Fruit fly (Drosophila melanogaster) whole organism, embryonic: ENCODE results near the gene Bug22.

Experiments
- Antp ChIP-seq: fragments of 200-800 bp; sonication (Bioruptor generic); optimal IDR thresholded peaks from 3 replicates; lab custom pipeline; 2016; ENCODE audit warnings: missing biosample characterization, missing genetic modification characterization
- Bteb2 ChIP-seq: fragments of 200-800 bp; sonication (Bioruptor generic); optimal IDR thresholded peaks from 2 replicates; lab custom pipeline; 2016; ENCODE audit warnings: missing biosample characterization, missing genetic modification characterization
- CG10431 ChIP-seq: fragments of 200-800 bp; sonication (Bioruptor generic); optimal IDR thresholded peaks from 3 replicates; lab custom pipeline; 2018; ENCODE audit warnings: missing biosample characterization, mild to moderate bottlenecking, missing genetic modification characterization
- CG11504 ChIP-seq: fragments of 200-800 bp; sonication (Bioruptor generic); optimal IDR thresholded peaks from 3 replicates; lab custom pipeline; 2019; ENCODE audit warnings: missing biosample characterization, mild to moderate bottlenecking, missing genetic modification characterization, moderate library complexity
- CG15011 ChIP-seq: fragments of 200-800 bp; sonication (Bioruptor generic); optimal IDR thresholded peaks from 3 replicates; lab custom pipeline; 2018; ENCODE audit warnings: missing biosample characterization, mild to moderate bottlenecking, missing genetic modification characterization
- CG15073 ChIP-seq: fragments of 200-800 bp; sonication (Bioruptor generic); optimal IDR thresholded peaks from 2 replicates; lab custom pipeline; 2016; ENCODE audit warnings: missing biosample characterization, missing genetic modification characterization
- CG16779 ChIP-seq: fragments of 200-800 bp; sonication (Bioruptor generic); IDR thresholded peaks from 2 replicates; pipeline ENCODE4 v1.3.6; 2022; ENCODE audit warnings: missing biosample characterization, missing genetic modification characterization
- CG16815 ChIP-seq: fragments of 200-800 bp; sonication (Bioruptor generic); optimal IDR thresholded peaks from 3 replicates; lab custom pipeline; 2017; ENCODE audit warnings: missing biosample characterization, mild to moderate bottlenecking, missing genetic modification characterization
- CG32532 ChIP-seq: fragments of 200-800 bp; sonication (Bioruptor generic); IDR thresholded peaks from 2 replicates; pipeline ENCODE4 v1.3.6; 2022; ENCODE audit warnings: missing biosample characterization, missing genetic modification characterization
- CG3407 ChIP-seq: fragments of 200-800 bp; sonication (Bioruptor generic); optimal IDR thresholded peaks from 2 replicates; lab custom pipeline; 2018; ENCODE audit warnings: missing biosample characterization, mild to moderate bottlenecking, missing genetic modification characterization
- CG4730 ChIP-seq: fragments of 200-800 bp; sonication (Bioruptor generic); IDR thresholded peaks from 2 replicates; pipeline ENCODE4 v1.3.6; 2022; ENCODE audit warnings: missing biosample characterization, missing genetic modification characterization
- CG6683 ChIP-seq: fragments of 200-800 bp; sonication (Bioruptor generic); optimal IDR thresholded peaks from 2 replicates; lab custom pipeline; 2017; ENCODE audit warnings: missing biosample characterization, mild to moderate bottlenecking, missing genetic modification characterization, missing genetic modification reagents
- CG7839 ChIP-seq: fragments of 200-800 bp; sonication (Bioruptor generic); optimal IDR thresholded peaks from 3 replicates; lab custom pipeline; 2018; ENCODE audit warnings: missing biosample characterization, mild to moderate bottlenecking, missing genetic modification characterization, moderate library complexity
- CG9437 ChIP-seq: fragments of 200-800 bp; sonication (Bioruptor generic); optimal IDR thresholded peaks from 2 replicates; lab custom pipeline; 2018; ENCODE audit warnings: missing biosample characterization, mild to moderate bottlenecking, missing genetic modification characterization
- Chrac-16 ChIP-seq: fragments of 200-800 bp; sonication (Bioruptor generic); optimal IDR thresholded peaks from 3 replicates; lab custom pipeline; 2016; ENCODE audit warnings: missing biosample characterization, missing genetic modification characterization
- CoRest ChIP-seq: fragments of 200-800 bp; sonication (Bioruptor generic); optimal IDR thresholded peaks from 3 replicates; lab custom pipeline; 2018; ENCODE audit warnings: missing biosample characterization, mild to moderate bottlenecking, missing genetic modification characterization, moderate library complexity
- D ChIP-seq, 2 experiments: fragments of 200-800 bp in 1 of 2; fragments of >200 bp in 1 of 2; sonication (Bioruptor generic) in 1 of 2; optimal IDR thresholded peaks; 2 replicates in 1 of 2; 3 replicates in 1 of 2; lab custom pipeline; 2017; ENCODE audit warnings: mild to moderate bottlenecking in 1 of 2, missing biosample characterization in 1 of 2, missing genetic modification characterization in 1 of 2, missing genetic modification reagents in 1 of 2
- D19A ChIP-seq: fragments of 200-800 bp; optimal IDR thresholded peaks from 3 replicates; lab custom pipeline; 2019; ENCODE audit warnings: missing biosample characterization, mild to moderate bottlenecking, missing genetic modification characterization, moderate library complexity
- Dp ChIP-seq: fragments of 200-800 bp; sonication (Bioruptor generic); optimal IDR thresholded peaks from 2 replicates; lab custom pipeline; 2018; ENCODE audit warnings: missing biosample characterization, mild to moderate bottlenecking, missing genetic modification characterization, moderate library complexity
- Eip74EF ChIP-seq, 2 experiments: fragments of 200-800 bp in 1 of 2; fragments of >200 bp in 1 of 2; sonication (Bioruptor generic) in 1 of 2; optimal IDR thresholded peaks; 2 replicates each; lab custom pipeline; 2017 to 2019; ENCODE audit warnings: missing biosample characterization in 2 of 2, missing genetic modification characterization in 2 of 2, mild to moderate bottlenecking in 1 of 2, moderate library complexity in 1 of 2
- Fer1 ChIP-seq: fragments of 200-800 bp; sonication (Bioruptor generic); optimal IDR thresholded peaks from 2 replicates; lab custom pipeline; 2017; ENCODE audit warnings: missing biosample characterization, mild to moderate bottlenecking, missing genetic modification characterization
- H2.0 ChIP-seq: fragments of 200-800 bp; sonication (Bioruptor generic); IDR thresholded peaks from 2 replicates; pipeline ENCODE4 v1.3.6; 2022; ENCODE audit warnings: missing biosample characterization, missing genetic modification characterization
- Lim3 ChIP-seq: fragments of 200-800 bp; sonication (Bioruptor generic); IDR thresholded peaks from 2 replicates; pipeline ENCODE4 v1.3.6; 2022; ENCODE audit warnings: missing biosample characterization, missing genetic modification characterization
- Med ChIP-seq: fragments of 200-800 bp; sonication (Bioruptor generic); peaks from one replicate; lab custom pipeline; 2016; ENCODE audit warnings: missing biosample characterization, missing genetic modification characterization, mild to moderate bottlenecking, inconsistent platforms, moderate library complexity
- Mrtf ChIP-seq: fragments of 200-800 bp; sonication (Bioruptor generic); IDR thresholded peaks from 3 replicates; pipeline ENCODE4 v1.3.6; 2022; ENCODE audit warnings: missing biosample characterization, missing genetic modification characterization
- Nf-YC ChIP-seq: fragments of 200-800 bp; optimal IDR thresholded peaks from 3 replicates; lab custom pipeline; 2019; ENCODE audit warnings: missing biosample characterization, mild to moderate bottlenecking, missing genetic modification characterization, moderate library complexity
- Oli ChIP-seq: fragments of 200-800 bp; sonication (Bioruptor generic); optimal IDR thresholded peaks from 2 replicates; lab custom pipeline; 2018; ENCODE audit warnings: missing biosample characterization, mild to moderate bottlenecking, missing genetic modification characterization, moderate library complexity
- TFAM ChIP-seq: fragments of 200-800 bp; sonication (Bioruptor generic); optimal IDR thresholded peaks from 2 replicates; lab custom pipeline; 2017; ENCODE audit warnings: missing biosample characterization, missing genetic modification characterization, inconsistent platforms
- abd-A ChIP-seq: fragments of 200-800 bp; sonication (Bioruptor generic); optimal IDR thresholded peaks from 3 replicates; lab custom pipeline; 2019; ENCODE audit warnings: missing biosample characterization, mild to moderate bottlenecking, missing genetic modification characterization, moderate library complexity
- cato ChIP-seq: fragments of 200-800 bp; sonication (Bioruptor generic); optimal IDR thresholded peaks from 2 replicates; lab custom pipeline; 2016; ENCODE audit warnings: missing biosample characterization, missing genetic modification characterization, borderline replicate concordance
- caup ChIP-seq: fragments of 200-800 bp; sonication (Bioruptor generic); optimal IDR thresholded peaks from 3 replicates; lab custom pipeline; 2017; ENCODE audit warnings: missing biosample characterization, mild to moderate bottlenecking, missing genetic modification characterization, moderate library complexity; ENCODE audit not compliant: severe bottlenecking
- crc ChIP-seq: fragments of 200-800 bp; sonication (Bioruptor generic); optimal IDR thresholded peaks from 2 replicates; lab custom pipeline; 2016; ENCODE audit warnings: missing biosample characterization, missing genetic modification characterization
- crol ChIP-seq: fragments of 200-800 bp; sonication (Bioruptor generic); IDR thresholded peaks from 2 replicates; pipeline ENCODE4 v1.3.6; 2022; ENCODE audit warnings: missing biosample characterization, missing genetic modification characterization
- crp ChIP-seq, 2 experiments: fragments of 200-800 bp; sonication (Bioruptor generic); optimal IDR thresholded peaks; 2 replicates in 1 of 2; 3 replicates in 1 of 2; lab custom pipeline; 2017; ENCODE audit warnings: missing biosample characterization in 2 of 2, missing genetic modification characterization in 2 of 2, mild to moderate bottlenecking in 1 of 2, moderate library complexity in 1 of 2
- dmrt99B ChIP-seq: fragments of 200-800 bp; sonication (Bioruptor generic); optimal IDR thresholded peaks from 2 replicates; lab custom pipeline; 2018; ENCODE audit warnings: missing biosample characterization, mild to moderate bottlenecking, missing genetic modification characterization, moderate library complexity
- jumu ChIP-seq: fragments of 200-800 bp; sonication (Bioruptor generic); optimal IDR thresholded peaks from 3 replicates; lab custom pipeline; 2016; ENCODE audit warnings: missing biosample characterization, missing genetic modification characterization
- lbe ChIP-seq: fragments of 200-800 bp; sonication (Bioruptor generic); optimal IDR thresholded peaks from 2 replicates; lab custom pipeline; 2016; ENCODE audit warnings: missing biosample characterization, mild to moderate bottlenecking, missing genetic modification characterization
- nau ChIP-seq: fragments of 200-800 bp; sonication (Bioruptor generic); optimal IDR thresholded peaks from 3 replicates; lab custom pipeline; 2017; ENCODE audit warnings: missing biosample characterization, mild to moderate bottlenecking, missing genetic modification characterization, missing genetic modification reagents
- nerfin-1 ChIP-seq: fragments of 200-800 bp; sonication (Bioruptor generic); optimal IDR thresholded peaks from 3 replicates; lab custom pipeline; 2019; ENCODE audit warnings: missing biosample characterization, mild to moderate bottlenecking, missing genetic modification characterization, moderate library complexity
- pb ChIP-seq: fragments of 200-800 bp; sonication (Bioruptor generic); optimal IDR thresholded peaks from 3 replicates; lab custom pipeline; 2016; ENCODE audit warnings: missing biosample characterization, missing genetic modification characterization
- peb ChIP-seq: fragments of 200-800 bp; sonication (Bioruptor generic); IDR thresholded peaks from 2 replicates; pipeline ENCODE4 v1.3.6; 2022; ENCODE audit warnings: missing biosample characterization, missing genetic modification characterization
- scrt ChIP-seq: fragments of 200-800 bp; sonication (Bioruptor generic); optimal IDR thresholded peaks from 2 replicates; lab custom pipeline; 2018; ENCODE audit warnings: missing biosample characterization, mild to moderate bottlenecking, missing genetic modification characterization, moderate library complexity
- sqz ChIP-seq: fragments of 200-800 bp; sonication (Bioruptor generic); optimal IDR thresholded peaks from 3 replicates; lab custom pipeline; 2018; ENCODE audit warnings: missing biosample characterization, mild to moderate bottlenecking, missing genetic modification characterization
- tap ChIP-seq: fragments of 200-800 bp; optimal IDR thresholded peaks from 3 replicates; lab custom pipeline; 2019; ENCODE audit warnings: missing biosample characterization, mild to moderate bottlenecking, missing genetic modification characterization, moderate library complexity
- tgo ChIP-seq: fragments of 200-800 bp; sonication (Bioruptor generic); IDR thresholded peaks from 3 replicates; pipeline ENCODE4 v1.3.6; 2022; ENCODE audit warnings: missing biosample characterization, missing genetic modification characterization
- trem ChIP-seq: fragments of 200-800 bp; optimal IDR thresholded peaks from 3 replicates; lab custom pipeline; 2019; ENCODE audit warnings: missing biosample characterization, mild to moderate bottlenecking, missing genetic modification characterization, moderate library complexity
- vnd ChIP-seq: fragments of 200-800 bp; sonication (Bioruptor generic); IDR thresholded peaks from 3 replicates; pipeline ENCODE4 v1.3.6; 2022; ENCODE audit warnings: missing biosample characterization, missing genetic modification characterization; ENCODE audit not compliant: partially characterized antibody

Bug22 gene

DNA sequence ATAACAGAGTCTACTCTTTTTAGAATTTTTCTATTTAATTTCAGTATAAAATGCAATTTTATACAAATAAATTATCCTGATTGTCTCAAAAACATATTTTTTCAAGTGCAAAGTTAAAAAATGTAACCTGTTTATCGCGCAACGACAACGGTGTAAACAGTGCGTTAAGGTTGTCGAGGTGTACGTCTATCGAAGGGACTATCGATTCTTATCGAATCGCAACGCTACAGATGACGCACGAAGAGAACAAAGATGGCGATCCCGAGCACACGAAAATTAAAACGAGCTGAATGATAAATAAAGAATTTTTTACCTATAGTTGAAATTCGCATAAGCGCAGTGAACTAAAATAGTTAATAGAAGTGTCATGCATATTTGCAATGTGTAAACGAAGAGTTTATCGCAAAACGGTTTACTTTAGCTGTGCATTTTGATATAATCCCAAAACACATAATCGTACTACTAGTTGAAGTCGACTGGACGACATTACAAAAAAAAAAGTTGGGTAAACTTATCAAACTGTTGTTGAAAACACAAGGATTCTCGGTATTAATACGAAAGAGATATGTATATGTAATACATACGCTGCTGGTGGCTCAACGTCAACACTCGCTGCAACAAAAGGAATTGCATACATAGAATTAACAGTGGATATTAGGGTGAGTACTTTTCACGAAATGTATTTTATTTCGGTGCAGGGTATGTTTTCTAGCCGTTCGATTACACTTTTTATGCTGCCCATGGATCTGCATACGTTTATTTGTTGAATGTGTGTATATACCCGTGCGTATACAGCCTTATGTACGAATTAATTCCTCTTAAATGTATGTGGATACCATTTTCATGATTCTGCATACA is 42.6 kb downstream of the Bug22 start, which contains the start of gene da (continued):
- TF ChIP-seq trem (peak; percentile 59), CG16815 (GFP tag; lab: Kevin White, UChicago) (peak; percentile 19), Lim3 (GFP tag; lab: Robert Waterston, UW) (no peak), peb (GFP tag; lab: Robert Waterston, UW) (peak; percentile 31; the same call in 1 of the 2 replicates), nau (GFP tag; lab: Kevin White, UChicago) (no peak), vnd (GFP tag; lab: Robert Waterston, UW) (no peak; the same call in 2 of the 3 replicates), nerfin-1 (tag; lab: Kevin White, UChicago) (peak; percentile 31), Dp (peak; percentile 14), crol (GFP tag; lab: Robert Waterston, UW) (no peak), Fer1 (GFP tag; lab: Kevin White, UChicago) (peak; percentile 26), CG11504 (tag; lab: Kevin White, UChicago) (peak; percentile 72), caup (GFP tag; lab: Kevin White, UChicago) (peak; percentile 69), Antp (GFP tag; lab: Kevin White, UChicago) (peak; percentile 57), TFAM (GFP tag; lab: Kevin White, UChicago) (no peak), Eip74EF (GFP tag; optimal IDR thresholded peaks at IDR 0.05; lab: Kevin White, UChicago) (peak in 1 of 2 experiments; percentile 70), Bteb2 (GFP tag; lab: Kevin White, UChicago) (peak; percentile 67), scrt (GFP tag; lab: Kevin White, UChicago) (peak; percentile 10), CG9437 (GFP tag; lab: Kevin White, UChicago) (peak; percentile 43), CG15073 (GFP tag; lab: Kevin White, UChicago) (no peak), H2.0 (GFP tag; lab: Robert Waterston, UW) (peak; percentile 60), CG16779 (GFP tag; lab: Robert Waterston, UW) (no peak), D (optimal IDR thresholded peaks at IDR 0.05; lab: Kevin White, UChicago) (no peak), D (GFP tag; optimal IDR thresholded peaks at IDR 0.05; lab: Kevin White, UChicago) (no peak), jumu (GFP tag; lab: Kevin White, UChicago) (peak; percentile 64), CG7839 (tag; lab: Kevin White, UChicago) (peak; percentile 61), CG10431 (GFP tag; lab: Kevin White, UChicago) (peak; percentile 4), CG3407 (GFP tag; lab: Kevin White, UChicago) (no peak), tgo (GFP tag; lab: Robert Waterston, UW) (peak; percentile 57; the same call in 1 of the 3 replicates), Mrtf (GFP tag; lab: Robert Waterston, UW) (no peak; the same call in 2 of the 3 replicates), crc (GFP tag; lab: Kevin White, UChicago) (peak; percentile 34), D19A (tag; lab: Kevin White, UChicago) (peak; percentile 75), CG32532 (peak; percentile 66), Oli (tag; lab: Kevin White, UChicago) (no peak), Nf-YC (tag; lab: Kevin White, UChicago) (peak; percentile 52), pb (GFP tag; lab: Kevin White, UChicago) (no peak), dmrt99B (peak; percentile 63), Med (GFP tag; lab: Kevin White, UChicago) (peak; percentile 92), CoRest (tag; lab: Kevin White, UChicago) (peak; percentile 73), sqz (no peak), CG4730 (GFP tag; lab: Robert Waterston, UW) (no peak), abd-A (tag; lab: Kevin White, UChicago) (no peak), cato (no peak), CG6683 (no peak), Chrac-16 (GFP tag; lab: Kevin White, UChicago) (peak; percentile 56), lbe (GFP tag; lab: Kevin White, UChicago) (no peak), tap (tag; lab: Kevin White, UChicago) (peak; percentile 60), CG15011 (GFP tag; lab: Kevin White, UChicago) (no peak), crp (GFP tag; optimal IDR thresholded peaks at IDR 0.05; lab: Kevin White, UChicago) (peak in 1 of 2 experiments; percentile 55)
